Worm (Caenorhabditis elegans): Measurements from ENCODE around the gene nhr-32.
A peak's percentile ranks its signal among the peaks of the same experiment; 100 is the strongest.

The nhr-32 gene

ce11 chrX:13251914-13252434, at the start of gene nhr-32:
Gene nhr-32, plus strand, starts transcription at chrX:13251964.
- TF ChIP-seq nhr-25 (tag; optimal IDR thresholded peaks at IDR 0.05; ENCODE audit: borderline replicate concordance, insufficient read depth): no peak
- no peak for TF ChIP-seq lin-29 (GFP tag; IDR thresholded peaks at IDR 0.05)
- no peak for TF ChIP-seq zip-11 (GFP tag; IDR thresholded peaks at IDR 0.05)
- peak; percentile 28 for TF ChIP-seq hlh-30 (tag; optimal IDR thresholded peaks at IDR 0.05; ENCODE audit: insufficient read depth)
- TF ChIP-seq lin-13 (GFP tag; optimal IDR thresholded peaks at IDR 0.05): no peak
- TF ChIP-seq F26F4.8 (GFP tag; conservative IDR thresholded peaks at IDR 0.05): no peak
- no peak for TF ChIP-seq ama-1 (optimal IDR thresholded peaks at IDR 0.05)
- TF ChIP-seq ceh-28 (tag; optimal IDR thresholded peaks at IDR 0.05): no peak
- TF ChIP-seq aly-2 (tag; optimal IDR thresholded peaks at IDR 0.05): no peak
- no peak for TF ChIP-seq egl-43 (GFP tag; IDR thresholded peaks at IDR 0.05)
- peak in 1 of 2 experiments; percentile 89 for TF ChIP-seq unc-62 (GFP tag; optimal IDR thresholded peaks at IDR 0.05 in 1 of 2)
- no peak for TF ChIP-seq unc-62 (tag; optimal IDR thresholded peaks at IDR 0.05)
- TF ChIP-seq egl-27 (tag; optimal IDR thresholded peaks at IDR 0.05): no peak
- TF ChIP-seq nhr-41 (GFP tag; IDR thresholded peaks at IDR 0.05): no peak
- TF ChIP-seq aha-1 (tag): peak; percentile 58
- TF ChIP-seq mxl-3 (GFP tag; optimal IDR thresholded peaks at IDR 0.05): peak; percentile 23
- TF ChIP-seq lin-1 (GFP tag; IDR thresholded peaks at IDR 0.05): no peak
- no peak for TF ChIP-seq lim-7 (GFP tag; IDR thresholded peaks at IDR 0.05)
- no peak for TF ChIP-seq ceh-44 (GFP tag; IDR thresholded peaks at IDR 0.05)
- no peak for TF ChIP-seq spr-3 (GFP tag; optimal IDR thresholded peaks at IDR 0.05)
- TF ChIP-seq rbr-2 (tag; optimal IDR thresholded peaks at IDR 0.05): no peak
- TF ChIP-seq dmd-8 (GFP tag; IDR thresholded peaks at IDR 0.05): no peak
- no peak for TF ChIP-seq ceh-62 (tag; optimal IDR thresholded peaks at IDR 0.05)
- TF ChIP-seq zag-1 (tag; optimal IDR thresholded peaks at IDR 0.05): no peak
- peak; percentile 19 for TF ChIP-seq mes-2 (tag; optimal IDR thresholded peaks at IDR 0.05; ENCODE audit: poor library complexity, severe bottlenecking)
- TF ChIP-seq mdl-1 (tag; optimal IDR thresholded peaks at IDR 0.05): peak in 1 of 2 experiments; percentile 22
- no peak for TF ChIP-seq lin-38 (GFP tag; IDR thresholded peaks at IDR 0.05)
- no peak for TF ChIP-seq ZK337.2 (GFP tag; IDR thresholded peaks at IDR 0.05)
- TF ChIP-seq pha-4 (GFP tag; IDR thresholded peaks at IDR 0.05): no peak
- TF ChIP-seq pha-4 (tag; optimal IDR thresholded peaks at IDR 0.05): no peak
- no peak for TF ChIP-seq saeg-2 (GFP tag; IDR thresholded peaks at IDR 0.05)
- no peak for TF ChIP-seq nhr-6 (tag; optimal IDR thresholded peaks at IDR 0.05)
- no peak for TF ChIP-seq F49E8.2 (tag; optimal IDR thresholded peaks at IDR 0.05; ENCODE audit: borderline replicate concordance)
- TF ChIP-seq dmd-6 (GFP tag; IDR thresholded peaks at IDR 0.05): peak; percentile 24
- TF ChIP-seq nhr-77 (tag; optimal IDR thresholded peaks at IDR 0.05): no peak
- no peak for TF ChIP-seq arid-1 (GFP tag; conservative IDR thresholded peaks at IDR 0.05)
- no peak for TF ChIP-seq spr-1 (tag; optimal IDR thresholded peaks at IDR 0.05)

ce11 chrX:13202312-13202711, 49.5 kb upstream of the nhr-32 start:
- TF ChIP-seq lin-15B (tag; optimal IDR thresholded peaks at IDR 0.05) (no peak), tag-97 (GFP tag; IDR thresholded peaks at IDR 0.05) (no peak), ctbp-1 (GFP tag; IDR thresholded peaks at IDR 0.05) (no peak), set-16 (GFP tag; IDR thresholded peaks at IDR 0.05) (peak; percentile 89)

ce11 chrX:13206011-13206410, 45.8 kb upstream of the nhr-32 start:
- TF ChIP-seq hmg-1.1 (GFP tag; IDR thresholded peaks at IDR 0.05) (no peak), mep-1 (tag; optimal IDR thresholded peaks at IDR 0.05) (peak; percentile 23)

Measured in whole organism, L4 larva.